Worm (Caenorhabditis elegans) whole organism, L2 larva: ENCODE data around the gene wrt-3.

ENCODE experiments used
- C34F6.9 ChIP-seq: fragments of 150-350 bp; optimal IDR thresholded peaks from 2 replicates; lab custom pipeline; 2014; ENCODE audit warnings: missing biosample characterization, missing genetic modification characterization
- F13H6.1 ChIP-seq: sonication (generic microtip); optimal IDR thresholded peaks from 2 replicates; lab custom pipeline; 2016; ENCODE audit warnings: missing genetic modification characterization, missing compliant biosample characterization
- R02D3.7 ChIP-seq: fragments of 150-350 bp; optimal IDR thresholded peaks from 2 replicates; lab custom pipeline; 2014; ENCODE audit warnings: missing biosample characterization, missing genetic modification characterization
- Y55F3AM.14 ChIP-seq: fragments of 200-800 bp; sonication (Bioruptor generic); optimal IDR thresholded peaks from 2 replicates; lab custom pipeline; 2018; ENCODE audit warnings: mild to moderate bottlenecking, missing genetic modification characterization, missing compliant biosample characterization
- ZK546.5 ChIP-seq: sonication (generic microtip); optimal IDR thresholded peaks from 2 replicates; lab custom pipeline; 2017; ENCODE audit warnings: missing biosample characterization, missing genetic modification characterization
- alr-1 ChIP-seq: fragments of 150-350 bp; optimal IDR thresholded peaks from 2 replicates; lab custom pipeline; 2014; ENCODE audit warnings: missing biosample characterization, missing genetic modification characterization
- aly-2 ChIP-seq: fragments of 150-350 bp; optimal IDR thresholded peaks from 2 replicates; lab custom pipeline; 2014; ENCODE audit warnings: missing biosample characterization, missing genetic modification characterization
- ama-1 ChIP-seq: fragments of 150-350 bp; optimal IDR thresholded peaks from 2 replicates; lab custom pipeline; 2018; ENCODE audit warnings: inconsistent platforms
- blmp-1 ChIP-seq: sonication (generic microtip); optimal IDR thresholded peaks from 2 replicates; lab custom pipeline; 2017; ENCODE audit warnings: missing genetic modification characterization, mild to moderate bottlenecking, missing compliant biosample characterization, antibody characterized with exemption, moderate library complexity; ENCODE audit not compliant: insufficient read depth
- ceh-16 ChIP-seq: fragments of 150-350 bp; optimal IDR thresholded peaks from 2 replicates; lab custom pipeline; 2014; ENCODE audit warnings: missing biosample characterization, missing genetic modification characterization
- ceh-82 ChIP-seq: fragments of 150-350 bp; optimal IDR thresholded peaks from 2 replicates; lab custom pipeline; 2014; ENCODE audit warnings: missing biosample characterization, missing genetic modification characterization
- crh-2 ChIP-seq: sonication (generic microtip); optimal IDR thresholded peaks from 2 replicates; lab custom pipeline; 2017; ENCODE audit warnings: missing biosample characterization, missing genetic modification characterization
- dmd-4 ChIP-seq: sonication (generic microtip); optimal IDR thresholded peaks from 2 replicates; lab custom pipeline; 2017; ENCODE audit warnings: missing biosample characterization, missing genetic modification characterization
- egl-27 ChIP-seq: sonication (generic microtip); optimal IDR thresholded peaks from 3 replicates; lab custom pipeline; 2017; ENCODE audit warnings: missing biosample characterization, missing genetic modification reagents, missing genetic modification characterization
- elt-1 ChIP-seq: fragments of 150-350 bp; optimal IDR thresholded peaks from 2 replicates; lab custom pipeline; 2014; ENCODE audit warnings: missing biosample characterization, missing genetic modification characterization
- elt-3 ChIP-seq: sonication (generic microtip); optimal IDR thresholded peaks from 2 replicates; lab custom pipeline; 2017; ENCODE audit warnings: missing biosample characterization, missing genetic modification characterization
- fos-1 ChIP-seq: fragments of 150-350 bp; optimal IDR thresholded peaks from 2 replicates; lab custom pipeline; 2014; ENCODE audit warnings: missing biosample characterization, missing genetic modification characterization
- gmeb-1 ChIP-seq: fragments of 150-350 bp; optimal IDR thresholded peaks from 2 replicates; lab custom pipeline; 2014; ENCODE audit warnings: missing biosample characterization, missing genetic modification characterization
- lin-11 ChIP-seq: fragments of 150-350 bp; sonication (generic microtip); optimal IDR thresholded peaks from 2 replicates; lab custom pipeline; 2014; ENCODE audit warnings: missing biosample characterization, missing genetic modification characterization, inconsistent platforms, mixed read lengths
- lin-13 ChIP-seq: fragments of 150-350 bp; optimal IDR thresholded peaks from 2 replicates; lab custom pipeline; 2014; ENCODE audit warnings: missing biosample characterization, missing genetic modification reagents, missing genetic modification characterization
- lin-39 ChIP-seq: fragments of 150-350 bp; optimal IDR thresholded peaks from 2 replicates; lab custom pipeline; 2014; ENCODE audit warnings: missing biosample characterization, missing genetic modification reagents, missing genetic modification characterization
- lsy-2 ChIP-seq, 2 experiments: fragments of 150-350 bp in 1 of 2; sonication (generic microtip) in 1 of 2; optimal IDR thresholded peaks; 2 replicates each; lab custom pipeline; 2014 to 2017; ENCODE audit warnings: missing biosample characterization in 2 of 2, missing genetic modification characterization in 2 of 2
- mab-5 ChIP-seq: fragments of 150-350 bp; optimal IDR thresholded peaks from 2 replicates; lab custom pipeline; 2014; ENCODE audit warnings: missing biosample characterization, missing genetic modification characterization
- mbf-1 ChIP-seq: sonication (generic microtip); optimal IDR thresholded peaks from 2 replicates; lab custom pipeline; 2017; ENCODE audit warnings: missing biosample characterization, missing genetic modification characterization
- mdl-1 ChIP-seq, 2 experiments: fragments of 150-350 bp in 1 of 2; sonication (generic microtip) in 1 of 2; optimal IDR thresholded peaks; 2 replicates each; lab custom pipeline; 2017; ENCODE audit warnings: missing biosample characterization in 2 of 2, missing genetic modification characterization in 2 of 2
- nhr-10 ChIP-seq: sonication (generic microtip); optimal IDR thresholded peaks from 2 replicates; lab custom pipeline; 2017; ENCODE audit warnings: missing biosample characterization, missing genetic modification characterization
- nhr-11 ChIP-seq: fragments of 150-350 bp; optimal IDR thresholded peaks from 2 replicates; lab custom pipeline; 2014; ENCODE audit warnings: missing biosample characterization, missing genetic modification characterization
- nhr-12 ChIP-seq: fragments of 150-350 bp; optimal IDR thresholded peaks from 2 replicates; lab custom pipeline; 2014; ENCODE audit warnings: missing biosample characterization, missing genetic modification characterization
- nhr-129 ChIP-seq: fragments of 150-350 bp; optimal IDR thresholded peaks from 2 replicates; lab custom pipeline; 2014; ENCODE audit warnings: missing biosample characterization, missing genetic modification characterization
- nhr-21 ChIP-seq: fragments of 150-350 bp; optimal IDR thresholded peaks from 2 replicates; lab custom pipeline; 2014; ENCODE audit warnings: missing biosample characterization, missing genetic modification characterization
- nhr-23 ChIP-seq: fragments of 150-350 bp; optimal IDR thresholded peaks from 2 replicates; lab custom pipeline; 2014; ENCODE audit warnings: missing biosample characterization, missing genetic modification reagents, missing genetic modification characterization
- nhr-237 ChIP-seq: fragments of 150-350 bp; optimal IDR thresholded peaks from 2 replicates; lab custom pipeline; 2014; ENCODE audit warnings: missing biosample characterization, missing genetic modification characterization
- nhr-25 ChIP-seq: fragments of 150-350 bp; sonication (generic microtip); optimal IDR thresholded peaks from 3 replicates; lab custom pipeline; 2014; ENCODE audit warnings: missing biosample characterization, missing genetic modification characterization
- nhr-6 ChIP-seq: fragments of 150-350 bp; optimal IDR thresholded peaks from 2 replicates; lab custom pipeline; 2014; ENCODE audit warnings: missing biosample characterization, missing genetic modification characterization
- nhr-77 ChIP-seq: fragments of 150-350 bp; optimal IDR thresholded peaks from 2 replicates; lab custom pipeline; 2014; ENCODE audit warnings: missing biosample characterization, missing genetic modification characterization
- peb-1 ChIP-seq: fragments of 150-350 bp; optimal IDR thresholded peaks from 2 replicates; lab custom pipeline; 2014; ENCODE audit warnings: missing biosample characterization, missing genetic modification characterization
- sem-4 ChIP-seq: fragments of 150-350 bp; optimal IDR thresholded peaks from 2 replicates; lab custom pipeline; 2014; ENCODE audit warnings: missing biosample characterization, missing genetic modification reagents, missing genetic modification characterization
- skn-1 ChIP-seq: sonication (generic microtip); optimal IDR thresholded peaks from 2 replicates; lab custom pipeline; 2017; ENCODE audit warnings: missing biosample characterization, missing genetic modification characterization
- sma-3 ChIP-seq: sonication (generic microtip); optimal IDR thresholded peaks from 2 replicates; lab custom pipeline; 2016; ENCODE audit warnings: missing genetic modification reagents, missing genetic modification characterization, missing compliant biosample characterization
- sma-9 ChIP-seq, 2 experiments: fragments of 150-350 bp in 1 of 2; sonication (generic microtip) in 1 of 2; optimal IDR thresholded peaks; 2 replicates each; lab custom pipeline; 2014 to 2016; ENCODE audit warnings: missing genetic modification characterization in 2 of 2, mild to moderate bottlenecking in 1 of 2, missing biosample characterization in 1 of 2, missing compliant biosample characterization in 1 of 2, missing genetic modification reagents in 1 of 2, moderate library complexity in 1 of 2
- snpc-4 ChIP-seq: fragments of 150-350 bp; optimal IDR thresholded peaks from 2 replicates; lab custom pipeline; 2014; ENCODE audit warnings: missing biosample characterization, missing genetic modification characterization
- unc-39 ChIP-seq: fragments of 150-350 bp; optimal IDR thresholded peaks from 2 replicates; lab custom pipeline; 2014; ENCODE audit warnings: missing biosample characterization, missing genetic modification characterization
- unc-55 ChIP-seq: fragments of 150-350 bp; sonication (generic microtip); optimal IDR thresholded peaks from 3 replicates; lab custom pipeline; 2014; ENCODE audit warnings: missing biosample characterization, missing genetic modification reagents, missing genetic modification characterization
- unc-62 ChIP-seq: fragments of 150-350 bp; optimal IDR thresholded peaks from 2 replicates; lab custom pipeline; 2014; ENCODE audit warnings: missing biosample characterization, missing genetic modification reagents, missing genetic modification characterization
- zag-1 ChIP-seq: fragments of 150-350 bp; optimal IDR thresholded peaks from 2 replicates; lab custom pipeline; 2014; ENCODE audit warnings: missing biosample characterization, missing genetic modification characterization
- ztf-1 ChIP-seq: fragments of 200-800 bp; sonication (Bioruptor generic); conservative IDR thresholded peaks from 2 replicates; pipeline ENCODE4 v1.3.6; 2022; ENCODE audit warnings: missing genetic modification characterization, missing compliant biosample characterization
- ztf-11 ChIP-seq: sonication (generic microtip); optimal IDR thresholded peaks from 2 replicates; lab custom pipeline; 2017; ENCODE audit warnings: missing biosample characterization, missing genetic modification characterization
- ztf-4 ChIP-seq: fragments of 150-350 bp; optimal IDR thresholded peaks from 2 replicates; lab custom pipeline; 2014; ENCODE audit warnings: missing biosample characterization, missing genetic modification characterization

wrt-3 gene

DNA sequence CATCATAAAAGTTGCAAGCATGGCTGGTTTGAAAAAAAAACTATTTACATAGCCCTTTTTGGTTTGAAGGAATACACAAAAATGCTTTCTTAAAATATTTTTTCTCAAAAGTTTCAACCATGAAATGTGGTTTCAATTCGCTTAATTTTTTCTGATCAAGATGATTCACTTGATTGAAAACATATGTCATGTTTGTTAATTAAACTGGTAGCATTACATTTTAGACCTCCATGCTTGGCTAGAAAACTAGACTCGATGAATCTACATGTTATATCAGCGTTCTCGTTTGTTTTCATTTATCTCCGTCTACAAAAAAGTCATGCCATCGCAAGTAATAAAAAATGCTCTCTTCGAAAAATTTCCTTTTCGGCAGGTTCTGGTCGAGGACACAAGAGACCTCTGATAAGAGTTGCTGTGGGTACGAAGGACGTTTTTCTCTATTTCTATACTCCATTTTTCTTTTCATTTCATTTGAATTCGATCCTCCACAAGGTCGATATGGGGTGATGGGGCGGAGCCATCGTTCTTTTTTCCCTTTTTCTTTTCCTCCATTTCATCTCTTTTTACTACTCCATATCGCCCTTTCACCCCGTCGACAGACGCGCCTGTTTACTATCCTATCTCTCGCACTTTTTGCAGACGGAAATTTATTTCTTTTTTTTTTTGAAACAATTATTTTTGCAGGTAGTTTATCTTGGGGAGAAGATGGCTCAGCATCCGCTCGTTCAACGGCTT, 48.6 kb upstream of the wrt-3 start, which contains the start of gene elo-1 (continued):
- TF ChIP-seq nhr-23 (tag; lab: Kevin White, UChicago) (no peak), F13H6.1 (tag; lab: Kevin White, UChicago) (peak; percentile 42), ztf-1 (GFP tag; lab: Robert Waterston, UW) (no peak), lsy-2 (tag; optimal IDR thresholded peaks at IDR 0.05; lab: Kevin White, UChicago) (peak in 1 of 2 experiments; percentile 16), sma-3 (peak; percentile 61), skn-1 (no peak), unc-55 (GFP tag; lab: Kevin White, UChicago) (no peak), ztf-4 (tag; lab: Kevin White, UChicago) (no peak), ztf-11 (tag; lab: Kevin White, UChicago) (no peak), egl-27 (peak; percentile 27), Y55F3AM.14 (GFP tag; lab: Kevin White, UChicago) (no peak)

- TF ChIP-seq nhr-77 (tag; lab: Kevin White, UChicago) (no peak), fos-1 (tag; lab: Kevin White, UChicago) (peak; percentile 6), nhr-12 (tag; lab: Kevin White, UChicago) (no peak), nhr-11 (no peak), ZK546.5 (tag; lab: Kevin White, UChicago) (no peak), unc-39 (tag; lab: Kevin White, UChicago) (no peak), nhr-21 (tag; lab: Kevin White, UChicago) (no peak), F13H6.1 (tag; lab: Kevin White, UChicago) (no peak), blmp-1 (tag; lab: Kevin White, UChicago) (no peak), elt-1 (tag; lab: Kevin White, UChicago) (no peak), nhr-10 (tag; lab: Kevin White, UChicago) (no peak), dmd-4 (no peak), aly-2 (tag; lab: Kevin White, UChicago) (no peak), ceh-82 (tag; lab: Kevin White, UChicago) (no peak), mab-5 (no peak), mbf-1 (no peak), sma-3 (peak; percentile 28), lin-13 (peak; percentile 27), Y55F3AM.14 (GFP tag; lab: Kevin White, UChicago) (no peak), sem-4 (tag; lab: Kevin White, UChicago) (no peak), ceh-16 (tag; lab: Kevin White, UChicago) (no peak), lin-11 (tag; lab: Kevin White, UChicago) (no peak), ztf-1 (GFP tag; lab: Robert Waterston, UW) (no peak), mdl-1 (tag; optimal IDR thresholded peaks at IDR 0.05; lab: Kevin White, UChicago) (no peak), snpc-4 (tag; lab: Kevin White, UChicago) (peak; percentile 68), nhr-23 (tag; lab: Kevin White, UChicago) (no peak), crh-2 (tag; lab: Kevin White, UChicago) (peak; percentile 36), alr-1 (tag; lab: Kevin White, UChicago) (no peak), ztf-11 (tag; lab: Kevin White, UChicago) (no peak), lsy-2 (tag; optimal IDR thresholded peaks at IDR 0.05; lab: Kevin White, UChicago) (peak in 1 of 2 experiments; percentile 70), unc-62 (GFP tag; lab: Kevin White, UChicago) (no peak), R02D3.7 (no peak), egl-27 (no peak), nhr-6 (tag; lab: Kevin White, UChicago) (no peak), gmeb-1 (peak; percentile 87), elt-3 (tag; lab: Kevin White, UChicago) (no peak), nhr-25 (peak; percentile 21), nhr-129 (tag; lab: Kevin White, UChicago) (no peak), skn-1 (no peak), ztf-4 (tag; lab: Kevin White, UChicago) (no peak), nhr-237 (tag; lab: Kevin White, UChicago) (no peak), C34F6.9 (tag; lab: Kevin White, UChicago) (peak; percentile 39), sma-9 (GFP tag; optimal IDR thresholded peaks at IDR 0.05; lab: Kevin White, UChicago) (peak; percentile 12), sma-9 (tag; optimal IDR thresholded peaks at IDR 0.05; lab: Kevin White, UChicago) (no peak), peb-1 (no peak), zag-1 (tag; lab: Kevin White, UChicago) (no peak), ama-1 (lab: Kevin White, UChicago) (no peak), lin-39 (tag; lab: Kevin White, UChicago) (no peak), unc-55 (GFP tag; lab: Kevin White, UChicago) (peak; percentile 33)
These were observed 47.7 kb upstream of the wrt-3 start, which contains the start of gene ndua-5 for ce11 chrIV:9524849-9525460. TSS of gene ndua-5 (minus strand) at chrIV:9524899.
